Worm (Caenorhabditis elegans) whole organism, L2 larva: ENCODE measurements around the gene C25F9.15.

Experiments
- aly-2 ChIP-seq: fragments of 150-350 bp; optimal IDR thresholded peaks from 2 replicates; lab custom pipeline; 2014; ENCODE audit warnings: missing biosample characterization, missing genetic modification characterization
- ama-1 ChIP-seq: fragments of 150-350 bp; optimal IDR thresholded peaks from 2 replicates; lab custom pipeline; 2018; ENCODE audit warnings: inconsistent platforms
- ceh-82 ChIP-seq: fragments of 150-350 bp; optimal IDR thresholded peaks from 2 replicates; lab custom pipeline; 2014; ENCODE audit warnings: missing biosample characterization, missing genetic modification characterization
- elt-3 ChIP-seq: sonication (generic microtip); optimal IDR thresholded peaks from 2 replicates; lab custom pipeline; 2017; ENCODE audit warnings: missing biosample characterization, missing genetic modification characterization
- gmeb-1 ChIP-seq: fragments of 150-350 bp; optimal IDR thresholded peaks from 2 replicates; lab custom pipeline; 2014; ENCODE audit warnings: missing biosample characterization, missing genetic modification characterization
- lin-13 ChIP-seq: fragments of 150-350 bp; optimal IDR thresholded peaks from 2 replicates; lab custom pipeline; 2014; ENCODE audit warnings: missing biosample characterization, missing genetic modification reagents, missing genetic modification characterization
- lsy-2 ChIP-seq, 2 experiments: fragments of 150-350 bp in 1 of 2; sonication (generic microtip) in 1 of 2; optimal IDR thresholded peaks; 2 replicates each; lab custom pipeline; 2014 to 2017; ENCODE audit warnings: missing biosample characterization in 2 of 2, missing genetic modification characterization in 2 of 2
- mab-5 ChIP-seq: fragments of 150-350 bp; optimal IDR thresholded peaks from 2 replicates; lab custom pipeline; 2014; ENCODE audit warnings: missing biosample characterization, missing genetic modification characterization
- nhr-11 ChIP-seq: fragments of 150-350 bp; optimal IDR thresholded peaks from 2 replicates; lab custom pipeline; 2014; ENCODE audit warnings: missing biosample characterization, missing genetic modification characterization
- nhr-129 ChIP-seq: fragments of 150-350 bp; optimal IDR thresholded peaks from 2 replicates; lab custom pipeline; 2014; ENCODE audit warnings: missing biosample characterization, missing genetic modification characterization
- nhr-77 ChIP-seq: fragments of 150-350 bp; optimal IDR thresholded peaks from 2 replicates; lab custom pipeline; 2014; ENCODE audit warnings: missing biosample characterization, missing genetic modification characterization
- zag-1 ChIP-seq: fragments of 150-350 bp; optimal IDR thresholded peaks from 2 replicates; lab custom pipeline; 2014; ENCODE audit warnings: missing biosample characterization, missing genetic modification characterization
- ztf-11 ChIP-seq: sonication (generic microtip); optimal IDR thresholded peaks from 2 replicates; lab custom pipeline; 2017; ENCODE audit warnings: missing biosample characterization, missing genetic modification characterization

ce11 chrV:19405276-19405815, 12.6 kb upstream of the C25F9.15 start, which contains the start of the genes C25F9.6 and C25F9.10:
- TF ChIP-seq zag-1 (tag; lab: Kevin White, UChicago), result no peak
- no peak for TF ChIP-seq ama-1 (lab: Kevin White, UChicago)
- TF ChIP-seq lin-13 (GFP tag; lab: Kevin White, UChicago), result no peak
- no peak for TF ChIP-seq elt-3 (tag; lab: Kevin White, UChicago)
- TF ChIP-seq nhr-11 (tag; lab: Kevin White, UChicago), result no peak
- no peak for TF ChIP-seq lsy-2 (tag; optimal IDR thresholded peaks at IDR 0.05; lab: Kevin White, UChicago)
- no peak for TF ChIP-seq mab-5 (tag; lab: Kevin White, UChicago)
- no peak for TF ChIP-seq nhr-129
- TF ChIP-seq aly-2 (tag; lab: Kevin White, UChicago), result no peak
- TF ChIP-seq nhr-77 (tag; lab: Kevin White, UChicago), result no peak
- no peak for TF ChIP-seq ceh-82 (tag; lab: Kevin White, UChicago)
- peak; percentile 42 for TF ChIP-seq gmeb-1 (tag; lab: Kevin White, UChicago)
- no peak for TF ChIP-seq ztf-11 (tag; lab: Kevin White, UChicago)
